Fruit fly (Drosophila melanogaster) whole organism, embryonic: ENCODE results near the gene CG4461.

ENCODE experiments used
- Atf3 ChIP-seq: fragments of 200-800 bp; sonication (Bioruptor generic); optimal IDR thresholded peaks from 3 replicates; lab custom pipeline; 2016; ENCODE audit warnings: missing biosample characterization, missing genetic modification characterization
- CG10321 ChIP-seq: fragments of 200-800 bp; sonication (Bioruptor generic); IDR thresholded peaks from 2 replicates; pipeline ENCODE4 v1.3.6; 2022; ENCODE audit warnings: missing biosample characterization, missing genetic modification characterization
- CG10543 ChIP-seq: fragments of 200-800 bp; sonication (Bioruptor generic); optimal IDR thresholded peaks from 3 replicates; lab custom pipeline; 2017; ENCODE audit warnings: missing biosample characterization, mild to moderate bottlenecking, missing genetic modification characterization, moderate library complexity
- CG15073 ChIP-seq: fragments of 200-800 bp; sonication (Bioruptor generic); optimal IDR thresholded peaks from 2 replicates; lab custom pipeline; 2016; ENCODE audit warnings: missing biosample characterization, missing genetic modification characterization
- CG15269 ChIP-seq: fragments of 200-800 bp; sonication (Bioruptor generic); optimal IDR thresholded peaks from 2 replicates; lab custom pipeline; 2018; ENCODE audit warnings: missing biosample characterization, mild to moderate bottlenecking, missing genetic modification characterization, moderate library complexity
- CG17361 ChIP-seq: fragments of 200-800 bp; sonication (Bioruptor generic); IDR thresholded peaks from 3 replicates; pipeline ENCODE4 v1.3.6; 2022; ENCODE audit warnings: missing biosample characterization, missing genetic modification characterization
- CG2889 ChIP-seq: fragments of 200-800 bp; sonication (Bioruptor generic); IDR thresholded peaks from 3 replicates; pipeline ENCODE4 v1.3.6; 2022; ENCODE audit warnings: missing biosample characterization, missing genetic modification characterization
- CG30431 ChIP-seq: fragments of 200-800 bp; sonication (Bioruptor generic); optimal IDR thresholded peaks from 2 replicates; lab custom pipeline; 2017; ENCODE audit warnings: missing biosample characterization, missing genetic modification characterization
- CG33213 ChIP-seq: fragments of 200-800 bp; sonication (Bioruptor generic); optimal IDR thresholded peaks from 3 replicates; lab custom pipeline; 2016; ENCODE audit warnings: missing biosample characterization, missing genetic modification characterization
- CG4360 ChIP-seq: fragments of 200-800 bp; sonication (Bioruptor generic); IDR thresholded peaks from 2 replicates; pipeline ENCODE4 v1.3.6; 2022; ENCODE audit warnings: missing biosample characterization, missing genetic modification characterization
- CG43689 ChIP-seq: fragments of 200-800 bp; sonication (Bioruptor generic); IDR thresholded peaks from 2 replicates; pipeline ENCODE4 v1.3.6; 2022; ENCODE audit warnings: missing biosample characterization, missing genetic modification characterization
- CG4404 ChIP-seq: fragments of 200-800 bp; sonication (Bioruptor generic); IDR thresholded peaks from 2 replicates; pipeline ENCODE4 v1.3.6; 2022; ENCODE audit warnings: missing biosample characterization, missing genetic modification characterization
- CG4854 ChIP-seq: fragments of 200-800 bp; sonication (Bioruptor generic); optimal IDR thresholded peaks from 2 replicates; lab custom pipeline; 2016; ENCODE audit warnings: missing biosample characterization, missing genetic modification characterization, inconsistent platforms
- CG6254 ChIP-seq: fragments of 200-800 bp; sonication (Bioruptor generic); optimal IDR thresholded peaks from 3 replicates; lab custom pipeline; 2017; ENCODE audit warnings: mild to moderate bottlenecking, missing biosample characterization, missing genetic modification reagents, missing genetic modification characterization
- CG6813 ChIP-seq: fragments of 200-800 bp; sonication (Bioruptor generic); optimal IDR thresholded peaks from 2 replicates; lab custom pipeline; 2017; ENCODE audit warnings: missing biosample characterization, missing genetic modification characterization, mild to moderate bottlenecking, moderate library complexity, missing genetic modification reagents
- CG7928 ChIP-seq: fragments of 200-800 bp; sonication (Bioruptor generic); optimal IDR thresholded peaks from 2 replicates; lab custom pipeline; 2017; ENCODE audit warnings: missing biosample characterization, mild to moderate bottlenecking, missing genetic modification characterization
- CG7963 ChIP-seq: fragments of 200-800 bp; sonication (Bioruptor generic); IDR thresholded peaks from 3 replicates; pipeline ENCODE4 v1.3.6; 2022; ENCODE audit warnings: missing biosample characterization, missing genetic modification characterization; ENCODE audit not compliant: partially characterized antibody
- CG8924 ChIP-seq: fragments of 200-800 bp; optimal IDR thresholded peaks from 3 replicates; lab custom pipeline; 2019; ENCODE audit warnings: missing biosample characterization, mild to moderate bottlenecking, missing genetic modification characterization, moderate library complexity
- CG9215 ChIP-seq: fragments of 200-800 bp; sonication (Bioruptor generic); IDR thresholded peaks from 2 replicates; pipeline ENCODE4 v1.3.6; 2022; ENCODE audit warnings: missing biosample characterization, missing genetic modification characterization
- CoRest ChIP-seq: fragments of 200-800 bp; sonication (Bioruptor generic); optimal IDR thresholded peaks from 3 replicates; lab custom pipeline; 2018; ENCODE audit warnings: missing biosample characterization, mild to moderate bottlenecking, missing genetic modification characterization, moderate library complexity
- Dip3 ChIP-seq: fragments of 200-800 bp; sonication (Bioruptor generic); optimal IDR thresholded peaks from 3 replicates; lab custom pipeline; 2016; ENCODE audit warnings: missing biosample characterization, missing genetic modification characterization
- ERR ChIP-seq: fragments of 200-800 bp; sonication (Bioruptor generic); optimal IDR thresholded peaks from 2 replicates; lab custom pipeline; 2016; ENCODE audit warnings: missing biosample characterization, missing genetic modification characterization
- Fer3 ChIP-seq: fragments of 200-800 bp; sonication (Bioruptor generic); optimal IDR thresholded peaks from 2 replicates; lab custom pipeline; 2018; ENCODE audit warnings: missing biosample characterization, mild to moderate bottlenecking, missing genetic modification characterization, moderate library complexity
- Gsc ChIP-seq: fragments of 200-800 bp; sonication (Bioruptor generic); IDR thresholded peaks from 2 replicates; pipeline ENCODE4 v1.3.6; 2022; ENCODE audit warnings: missing biosample characterization, missing genetic modification characterization
- HLH4C ChIP-seq: fragments of 200-800 bp; sonication (Bioruptor generic); IDR thresholded peaks from 3 replicates; pipeline ENCODE4 v1.3.6; 2022; ENCODE audit warnings: missing biosample characterization, missing genetic modification characterization; ENCODE audit not compliant: partially characterized antibody
- Hr78 ChIP-seq, 2 experiments: fragments of 200-800 bp in 1 of 2; fragments of >200 bp in 1 of 2; sonication (Bioruptor generic) in 1 of 2; optimal IDR thresholded peaks; 2 replicates each; lab custom pipeline; 2017 to 2019; ENCODE audit warnings: missing biosample characterization in 2 of 2, missing genetic modification characterization in 2 of 2, mild to moderate bottlenecking in 1 of 2, moderate library complexity in 1 of 2
- Neu2 ChIP-seq: fragments of 200-800 bp; sonication (Bioruptor generic); optimal IDR thresholded peaks from 3 replicates; lab custom pipeline; 2016; ENCODE audit warnings: missing biosample characterization, missing genetic modification characterization, borderline replicate concordance
- PHDP ChIP-seq: fragments of 200-800 bp; sonication (Bioruptor generic); optimal IDR thresholded peaks from 3 replicates; lab custom pipeline; 2018; ENCODE audit warnings: missing biosample characterization, mild to moderate bottlenecking, missing genetic modification characterization, moderate library complexity
- Rfx ChIP-seq: fragments of 200-800 bp; sonication (Bioruptor generic); IDR thresholded peaks from 2 replicates; pipeline ENCODE4 v1.3.6; 2022; ENCODE audit warnings: missing biosample characterization, missing genetic modification characterization
- Tbp ChIP-seq: fragments of >200 bp; optimal IDR thresholded peaks from 2 replicates; lab custom pipeline; 2018; ENCODE audit warnings: missing biosample characterization, missing genetic modification characterization
- Xrp1 ChIP-seq: fragments of 200-800 bp; sonication (Bioruptor generic); IDR thresholded peaks from 2 replicates; pipeline ENCODE4 v1.3.6; 2022; ENCODE audit warnings: missing biosample characterization, missing genetic modification characterization
- ap ChIP-seq: fragments of 200-800 bp; sonication (Bioruptor generic); IDR thresholded peaks from 2 replicates; pipeline ENCODE4 v1.3.6; 2022; ENCODE audit warnings: missing biosample characterization, missing genetic modification characterization
- bbx ChIP-seq: fragments of 200-800 bp; sonication (Bioruptor generic); IDR thresholded peaks from 2 replicates; pipeline ENCODE4 v1.3.6; 2022; ENCODE audit warnings: missing biosample characterization, missing genetic modification characterization; ENCODE audit not compliant: partially characterized antibody
- bcd ChIP-seq: fragments of 200-800 bp; sonication (Bioruptor generic); optimal IDR thresholded peaks from 2 replicates; lab custom pipeline; 2017; ENCODE audit warnings: missing biosample characterization, mild to moderate bottlenecking, missing genetic modification characterization
- esg ChIP-seq: fragments of 200-800 bp; sonication (Bioruptor generic); conservative IDR thresholded peaks from 2 replicates; pipeline ENCODE4 v1.3.6; 2022; ENCODE audit warnings: missing biosample characterization, missing genetic modification characterization
- eyg ChIP-seq: fragments of 200-800 bp; sonication (Bioruptor generic); optimal IDR thresholded peaks from 3 replicates; lab custom pipeline; 2016; ENCODE audit warnings: missing biosample characterization, missing genetic modification characterization
- fu2 ChIP-seq: fragments of 200-800 bp; sonication (Bioruptor generic); optimal IDR thresholded peaks from 2 replicates; lab custom pipeline; 2016; ENCODE audit warnings: missing biosample characterization, missing genetic modification characterization
- ind ChIP-seq: fragments of 200-800 bp; sonication (Bioruptor generic); optimal IDR thresholded peaks from 3 replicates; lab custom pipeline; 2016; ENCODE audit warnings: missing biosample characterization, missing genetic modification characterization
- inv ChIP-seq: fragments of 200-800 bp; sonication (Bioruptor generic); IDR thresholded peaks from 2 replicates; pipeline ENCODE4 v1.3.6; 2022; ENCODE audit warnings: missing biosample characterization, missing genetic modification characterization; ENCODE audit not compliant: partially characterized antibody
- jigr1 ChIP-seq: fragments of 200-800 bp; sonication (Bioruptor generic); IDR thresholded peaks from 3 replicates; pipeline ENCODE4 v1.3.6; 2022; ENCODE audit warnings: missing biosample characterization, missing genetic modification characterization
- jing ChIP-seq: fragments of 200-800 bp; sonication (Bioruptor generic); optimal IDR thresholded peaks from 2 replicates; lab custom pipeline; 2018; ENCODE audit warnings: missing biosample characterization, mild to moderate bottlenecking, missing genetic modification characterization
- lbe ChIP-seq: fragments of 200-800 bp; sonication (Bioruptor generic); optimal IDR thresholded peaks from 2 replicates; lab custom pipeline; 2016; ENCODE audit warnings: missing biosample characterization, mild to moderate bottlenecking, missing genetic modification characterization
- lilli ChIP-seq: fragments of 200-800 bp; sonication (Bioruptor generic); optimal IDR thresholded peaks from 3 replicates; lab custom pipeline; 2016; ENCODE audit warnings: missing biosample characterization, missing genetic modification characterization
- peb ChIP-seq: fragments of 200-800 bp; sonication (Bioruptor generic); IDR thresholded peaks from 2 replicates; pipeline ENCODE4 v1.3.6; 2022; ENCODE audit warnings: missing biosample characterization, missing genetic modification characterization
- seq ChIP-seq: fragments of 200-800 bp; sonication (Bioruptor generic); IDR thresholded peaks from 2 replicates; pipeline ENCODE4 v1.3.6; 2022; ENCODE audit warnings: missing biosample characterization, missing genetic modification characterization
- sima ChIP-seq: fragments of 200-800 bp; sonication (Bioruptor generic); optimal IDR thresholded peaks from 2 replicates; lab custom pipeline; 2016; ENCODE audit warnings: missing biosample characterization, missing genetic modification characterization
- trh ChIP-seq: fragments of 200-800 bp; sonication (Bioruptor generic); optimal IDR thresholded peaks from 2 replicates; lab custom pipeline; 2016; ENCODE audit warnings: missing biosample characterization, missing genetic modification characterization
- unpg ChIP-seq: fragments of 200-800 bp; sonication (Bioruptor generic); optimal IDR thresholded peaks from 3 replicates; lab custom pipeline; 2018; ENCODE audit warnings: missing biosample characterization, mild to moderate bottlenecking, missing genetic modification characterization, moderate library complexity
- vfl ChIP-seq: fragments of 200-800 bp; sonication (Bioruptor generic); optimal IDR thresholded peaks from 2 replicates; lab custom pipeline; 2016; ENCODE audit warnings: missing biosample characterization, missing genetic modification characterization

CG4461 gene

DNA sequence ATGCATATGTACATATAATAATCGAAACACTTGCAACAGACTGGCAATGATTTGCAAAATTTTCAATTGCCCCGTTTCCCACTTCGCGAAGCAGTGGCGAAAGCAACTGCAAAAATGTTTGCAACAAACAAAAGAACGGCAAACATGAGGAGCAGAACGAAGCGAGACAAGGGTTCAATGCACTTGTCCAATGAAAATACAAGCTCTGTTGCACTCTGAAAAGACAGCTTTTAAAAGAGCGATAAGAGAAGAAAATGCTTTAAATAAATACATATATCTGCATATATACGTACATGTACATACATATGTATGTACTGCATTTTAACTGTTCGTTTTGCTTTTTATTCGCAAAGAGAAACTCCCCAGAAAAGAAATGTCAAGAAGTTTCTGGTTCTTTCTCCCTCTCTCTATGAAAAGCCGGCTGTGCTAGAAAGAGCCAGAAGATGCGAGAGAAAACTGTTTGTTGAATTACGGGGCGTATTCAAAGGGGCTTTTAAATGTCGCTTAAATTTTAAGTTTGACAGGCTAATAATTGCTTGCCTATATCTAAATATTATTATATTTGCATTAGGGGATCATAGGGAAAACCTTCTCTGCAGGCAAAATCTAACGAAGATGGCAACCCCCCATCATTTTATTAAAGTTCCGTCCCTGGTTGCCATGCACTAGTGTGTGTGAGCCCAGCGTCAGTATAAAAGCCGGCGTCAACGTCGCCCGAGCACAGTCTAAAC is 8.3 kb downstream of the CG4461 start, which contains the start of gene Hsp27 (continued):
- TF ChIP-seq CG4360 (GFP tag; lab: Robert Waterston, UW) (peak; percentile 86), CG8924 (tag; lab: Kevin White, UChicago) (peak; percentile 98), CG7963 (no peak), Fer3 (tag; lab: Kevin White, UChicago) (peak; percentile 97), ap (GFP tag; lab: Robert Waterston, UW) (peak; percentile 95), CG2889 (GFP tag; lab: Robert Waterston, UW) (peak; percentile 94), CG9215 (peak; percentile 96), CG15269 (tag; lab: Kevin White, UChicago) (peak; percentile 97), CG6813 (peak; percentile 97), jigr1 (GFP tag; lab: Robert Waterston, UW) (peak; percentile 98), trh (GFP tag; lab: Kevin White, UChicago) (peak; percentile 96), CG17361 (GFP tag; lab: Robert Waterston, UW) (peak; percentile 99), ind (peak; percentile 99), vfl (GFP tag; lab: Kevin White, UChicago) (peak; percentile 97), PHDP (tag; lab: Kevin White, UChicago) (peak; percentile 98), CoRest (tag; lab: Kevin White, UChicago) (peak; percentile 97), unpg (peak; percentile 99), CG30431 (peak; percentile 98), CG4404 (peak; percentile 99), Gsc (GFP tag; lab: Robert Waterston, UW) (peak; percentile 97), Dip3 (GFP tag; lab: Kevin White, UChicago) (peak; percentile 93), Hr78 (GFP tag; optimal IDR thresholded peaks at IDR 0.05; lab: Kevin White, UChicago) (peak in 1 of 2 experiments; percentile 92), Rfx (peak; percentile 99), lilli (GFP tag; lab: Kevin White, UChicago) (peak; percentile 98), CG43689 (GFP tag; lab: Robert Waterston, UW) (peak; percentile 95), eyg (GFP tag; lab: Kevin White, UChicago) (peak; percentile 92), jing (GFP tag; lab: Kevin White, UChicago) (peak; percentile 96), CG10321 (GFP tag; lab: Robert Waterston, UW) (peak; percentile 80), fu2 (GFP tag; lab: Kevin White, UChicago) (peak; percentile 75), seq (peak; percentile 97), bcd (GFP tag; lab: Kevin White, UChicago) (peak; percentile 99), CG7928 (GFP tag; lab: Kevin White, UChicago) (peak; percentile 82), inv (no peak), Tbp (GFP tag; lab: Kevin White, UChicago) (no peak), Xrp1 (GFP tag; lab: Robert Waterston, UW) (peak; percentile 99), CG15073 (GFP tag; lab: Kevin White, UChicago) (peak; percentile 85), bbx (GFP tag; lab: Robert Waterston, UW) (peak; percentile 22; the same call in 1 of the 2 replicates), ERR (GFP tag; lab: Kevin White, UChicago) (peak; percentile 89), esg (GFP tag; lab: Robert Waterston, UW) (peak; percentile 95), CG10543 (GFP tag; lab: Kevin White, UChicago) (peak; percentile 74), CG4854 (GFP tag; lab: Kevin White, UChicago) (peak; percentile 96), HLH4C (no peak), CG6254 (peak; percentile 97), lbe (GFP tag; lab: Kevin White, UChicago) (peak; percentile 99), Neu2 (GFP tag; lab: Kevin White, UChicago) (no peak), sima (GFP tag; lab: Kevin White, UChicago) (peak; percentile 68), peb (peak; percentile 98), CG33213 (GFP tag; lab: Kevin White, UChicago) (peak; percentile 96), Atf3 (GFP tag; lab: Kevin White, UChicago) (peak; percentile 74)
